Worm (Caenorhabditis elegans): ENCODE results near the gene T28C6.8.

Gene T28C6.8

DNA sequence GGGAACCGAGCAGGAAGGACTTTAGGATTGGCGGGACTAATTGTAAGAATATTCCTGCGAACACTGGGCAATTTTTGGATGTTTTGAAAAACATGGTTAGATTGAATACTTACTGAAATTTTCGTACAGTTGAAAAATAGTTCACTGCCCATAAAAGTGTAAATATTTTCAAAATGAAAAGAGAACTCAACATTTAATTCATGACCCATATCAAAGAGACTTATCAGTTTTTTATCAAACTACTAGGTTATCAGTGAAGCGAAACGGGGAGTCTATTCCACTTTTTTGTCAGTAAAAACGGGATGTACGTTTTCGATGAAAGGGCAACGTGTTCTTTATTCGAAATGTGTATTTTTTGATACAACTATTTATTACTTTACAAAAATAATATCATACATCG is 15.4 kb upstream of the T28C6.8 start:
- TF ChIP-seq sptf-1 (tag; optimal IDR thresholded peaks at IDR 0.05) (no peak), xbp-1 (tag; optimal IDR thresholded peaks at IDR 0.05) (no peak), ama-1 (optimal IDR thresholded peaks at IDR 0.05) (no peak), ets-5 (GFP tag; IDR thresholded peaks at IDR 0.05) (no peak), isw-1 (GFP tag; IDR thresholded peaks at IDR 0.05) (no peak), efl-1 (optimal IDR thresholded peaks at IDR 0.05) (no peak), efl-1 (GFP tag; optimal IDR thresholded peaks at IDR 0.05 in 1 of 2) (peak in 1 of 2 experiments; percentile 50), mef-2 (tag; optimal IDR thresholded peaks at IDR 0.05) (no peak), elt-2 (tag; optimal IDR thresholded peaks at IDR 0.05) (peak; percentile 68), nhr-237 (tag; optimal IDR thresholded peaks at IDR 0.05) (no peak), lir-3 (tag; optimal IDR thresholded peaks at IDR 0.05; ENCODE audit: poor library complexity) (no peak), lin-35 (GFP tag; optimal IDR thresholded peaks at IDR 0.05) (no peak), aly-2 (tag; optimal IDR thresholded peaks at IDR 0.05) (no peak), sox-4 (tag; optimal IDR thresholded peaks at IDR 0.05) (no peak), jun-1 (tag; optimal IDR thresholded peaks at IDR 0.05) (no peak)

DNA sequence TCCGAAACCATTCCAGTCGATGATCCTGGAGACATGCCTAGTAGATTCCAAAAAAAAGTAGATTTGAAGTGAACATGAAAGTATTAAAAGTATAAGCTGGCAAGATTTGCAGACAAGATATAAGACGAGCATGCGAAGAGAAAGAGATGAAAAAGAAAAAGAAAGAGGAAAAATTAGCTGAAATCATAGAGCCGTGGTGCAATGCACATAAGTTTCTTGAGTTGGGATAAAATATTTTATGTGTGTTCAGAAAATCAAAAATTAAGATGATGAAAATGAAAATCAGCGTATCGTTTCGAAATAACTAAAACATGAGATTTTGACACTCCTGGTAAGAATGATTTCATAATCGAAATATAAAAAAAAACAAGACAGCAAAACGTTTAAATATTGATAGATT is 13.9 kb upstream of the T28C6.8 start, which contains the start of gene T11B7.2:
TSS of gene T11B7.2 (minus strand) at position 101 of the 400 bp plus-strand sequence.
- no peak for TF ChIP-seq hlh-4 (tag; optimal IDR thresholded peaks at IDR 0.05)
- no peak for TF ChIP-seq snpc-4 (tag; optimal IDR thresholded peaks at IDR 0.05)
- peak; percentile 1 for TF ChIP-seq dsc-1 (tag; optimal IDR thresholded peaks at IDR 0.05)
- TF ChIP-seq ceh-90 (tag; optimal IDR thresholded peaks at IDR 0.05), result no peak
- TF ChIP-seq fkh-4 (tag; optimal IDR thresholded peaks at IDR 0.05; ENCODE audit: borderline replicate concordance), result no peak
- TF ChIP-seq ztf-4 (tag; optimal IDR thresholded peaks at IDR 0.05), result no peak
- no peak for TF ChIP-seq nhr-77 (tag; optimal IDR thresholded peaks at IDR 0.05)
- no peak for TF ChIP-seq isw-1 (GFP tag; IDR thresholded peaks at IDR 0.05)
- TF ChIP-seq Y116A8C.19 (tag; optimal IDR thresholded peaks at IDR 0.05; ENCODE audit: borderline replicate concordance), result no peak
- TF ChIP-seq unc-62 (GFP tag; optimal IDR thresholded peaks at IDR 0.05), result no peak
- TF ChIP-seq lin-13 (GFP tag; optimal IDR thresholded peaks at IDR 0.05), result no peak
- TF ChIP-seq pax-3 (tag; optimal IDR thresholded peaks at IDR 0.05), result no peak
- TF ChIP-seq ceh-88 (GFP tag; IDR thresholded peaks at IDR 0.05), result no peak
- TF ChIP-seq efl-1 (optimal IDR thresholded peaks at IDR 0.05), result no peak
- TF ChIP-seq efl-1 (GFP tag; optimal IDR thresholded peaks at IDR 0.05 in 1 of 2), result peak in 1 of 2 experiments; percentile 11

DNA sequence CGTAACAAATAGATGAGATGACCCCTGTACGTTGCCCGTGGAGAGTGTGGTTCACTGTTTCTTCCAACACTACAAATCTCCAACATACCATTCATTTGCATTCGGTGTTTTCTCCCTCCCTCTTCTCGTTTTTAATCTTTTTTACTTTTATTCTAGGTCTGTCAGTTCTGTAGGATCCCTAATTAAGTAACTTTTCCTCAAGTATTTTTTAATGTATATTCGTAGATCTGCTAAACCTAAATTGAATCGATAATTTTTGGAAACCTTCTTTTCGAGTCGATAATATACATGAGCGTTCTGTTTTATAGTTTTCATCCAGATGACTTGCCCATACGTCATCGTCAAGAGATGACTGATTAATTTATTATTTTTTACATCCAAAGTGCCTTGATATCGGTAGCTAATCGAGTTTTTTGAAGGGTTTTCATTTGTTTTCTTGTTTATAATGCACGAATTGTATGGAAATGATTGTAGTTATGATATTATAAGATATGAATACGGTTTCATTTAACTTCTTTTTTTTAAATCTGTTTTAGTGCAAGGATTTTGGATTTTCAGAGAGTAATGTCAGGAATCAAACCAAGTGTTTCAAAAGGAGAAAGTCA is 9.7 kb upstream of the T28C6.8 start, which contains the start of the genes T28C6.11 and T11B7.1:
TSS of gene T28C6.11 (minus strand) at position 101 of the 605 bp plus-strand sequence.
TSS of gene T11B7.1 (plus strand) at position 555 of the 605 bp plus-strand sequence.
- no peak for TF ChIP-seq dsc-1 (tag; optimal IDR thresholded peaks at IDR 0.05)
- no peak for TF ChIP-seq zip-4 (GFP tag; optimal IDR thresholded peaks at IDR 0.05)
- no peak for TF ChIP-seq lsy-2 (tag; optimal IDR thresholded peaks at IDR 0.05)
- TF ChIP-seq nhr-12 (tag; optimal IDR thresholded peaks at IDR 0.05), result no peak
- no peak for TF ChIP-seq unc-62 (GFP tag; optimal IDR thresholded peaks at IDR 0.05)
- TF ChIP-seq sup-37 (GFP tag; optimal IDR thresholded peaks at IDR 0.05), result no peak
- no peak for TF ChIP-seq isw-1 (GFP tag; IDR thresholded peaks at IDR 0.05)
- no peak for TF ChIP-seq pax-3 (tag; optimal IDR thresholded peaks at IDR 0.05)
- TF ChIP-seq lin-35 (GFP tag; optimal IDR thresholded peaks at IDR 0.05), result no peak
- TF ChIP-seq C16A3.4 (tag; optimal IDR thresholded peaks at IDR 0.05), result no peak
- no peak for TF ChIP-seq mef-2 (tag; optimal IDR thresholded peaks at IDR 0.05)
- no peak for TF ChIP-seq Y116A8C.19 (tag; optimal IDR thresholded peaks at IDR 0.05; ENCODE audit: borderline replicate concordance)
- no peak for TF ChIP-seq lir-3 (tag; optimal IDR thresholded peaks at IDR 0.05; ENCODE audit: poor library complexity)
- TF ChIP-seq efl-1 (optimal IDR thresholded peaks at IDR 0.05), result no peak
- no peak for TF ChIP-seq efl-1 (GFP tag; optimal IDR thresholded peaks at IDR 0.05 in 1 of 2)

DNA sequence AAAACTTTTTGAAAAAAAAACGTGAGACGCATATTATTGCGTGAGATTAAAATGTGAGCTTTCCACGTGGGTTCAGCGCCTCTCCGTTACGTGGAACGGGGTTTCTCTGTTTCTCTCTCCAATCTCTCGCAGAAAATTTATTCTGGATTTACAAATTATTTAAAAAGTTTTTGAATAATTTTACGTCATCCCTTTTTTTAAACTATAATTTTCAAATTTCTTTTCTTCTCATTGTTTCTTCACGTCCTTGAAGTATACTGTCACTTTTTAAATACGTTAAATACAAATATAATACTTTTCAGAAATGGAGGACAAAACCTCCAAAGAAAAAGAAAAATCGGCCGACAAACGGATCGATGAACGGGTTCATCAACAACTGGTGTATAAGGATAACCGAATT is 3.0 kb downstream of the T28C6.8 start, which contains the start of gene T28C6.7:
TSS of gene T28C6.7 (plus strand) at position 301 of the 400 bp plus-strand sequence.
- TF ChIP-seq lir-3 (tag; optimal IDR thresholded peaks at IDR 0.05; ENCODE audit: poor library complexity) (no peak), skn-1 (tag; optimal IDR thresholded peaks at IDR 0.05) (no peak), F16B12.6 (tag; optimal IDR thresholded peaks at IDR 0.05) (no peak)

DNA sequence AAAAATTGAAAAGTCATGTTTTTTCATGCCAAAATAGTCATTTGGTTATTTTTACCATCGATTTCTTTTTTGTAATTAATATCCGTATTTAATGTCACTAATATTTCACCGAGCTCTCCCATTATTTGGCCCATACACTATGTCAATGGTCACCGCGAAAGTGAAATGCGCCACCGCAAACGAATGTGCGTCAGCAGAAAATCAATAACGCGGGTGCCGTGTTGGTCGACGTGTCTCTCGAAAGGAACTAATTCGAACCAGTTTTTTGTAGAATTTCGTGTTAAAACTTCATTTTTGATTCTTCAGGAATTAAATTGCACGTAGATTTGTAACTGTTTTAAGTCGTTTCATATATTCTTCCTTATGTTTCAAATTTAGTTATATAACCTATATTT is 3.9 kb downstream of the T28C6.8 start:
- TF ChIP-seq mef-2 (tag; optimal IDR thresholded peaks at IDR 0.05) (no peak), lin-15B (tag; optimal IDR thresholded peaks at IDR 0.05) (no peak), nhr-20 (tag; optimal IDR thresholded peaks at IDR 0.05) (peak; percentile 44), fkh-4 (tag; optimal IDR thresholded peaks at IDR 0.05; ENCODE audit: borderline replicate concordance) (no peak), hlh-4 (tag; optimal IDR thresholded peaks at IDR 0.05) (no peak), nhr-71 (tag; optimal IDR thresholded peaks at IDR 0.05) (peak; percentile 50), C34B4.2 (tag; optimal IDR thresholded peaks at IDR 0.05) (no peak), lin-13 (GFP tag; optimal IDR thresholded peaks at IDR 0.05) (no peak), efl-1 (optimal IDR thresholded peaks at IDR 0.05) (peak; percentile 53 to 56), efl-1 (GFP tag; optimal IDR thresholded peaks at IDR 0.05 in 1 of 2) (peak in 1 of 2 experiments; percentile 94), nhr-77 (tag; optimal IDR thresholded peaks at IDR 0.05) (no peak), ztf-4 (tag; optimal IDR thresholded peaks at IDR 0.05) (no peak), ceh-82 (tag; optimal IDR thresholded peaks at IDR 0.05) (peak in 1 of 3 experiments; percentile 11), nhr-85 (tag) (peak; percentile 5), mdl-1 (tag; optimal IDR thresholded peaks at IDR 0.05) (no peak), nhr-11 (tag; optimal IDR thresholded peaks at IDR 0.05) (no peak), mep-1 (tag; optimal IDR thresholded peaks at IDR 0.05) (no peak), nhr-84 (tag; optimal IDR thresholded peaks at IDR 0.05) (no peak)
